Fruit fly (Drosophila melanogaster) whole organism, embryonic: ENCODE data around the gene CG7556.

Experiments used
- Bdp1 ChIP-seq: fragments of 200-800 bp; sonication (Bioruptor generic); optimal IDR thresholded peaks from 3 replicates; lab custom pipeline; 2016; ENCODE audit warnings: missing biosample characterization, missing genetic modification characterization
- CG1024 ChIP-seq: fragments of 200-800 bp; sonication (Bioruptor generic); IDR thresholded peaks from 2 replicates; pipeline ENCODE4 v1.3.6; 2022; ENCODE audit warnings: missing biosample characterization, missing genetic modification characterization
- CG10959 ChIP-seq: fragments of 200-800 bp; sonication (Bioruptor generic); IDR thresholded peaks from 2 replicates; pipeline ENCODE4 v1.3.6; 2022; ENCODE audit warnings: missing biosample characterization, missing genetic modification characterization
- CG11085 ChIP-seq: fragments of 200-800 bp; sonication (Bioruptor generic); IDR thresholded peaks from 2 replicates; pipeline ENCODE4 v1.3.6; 2022; ENCODE audit warnings: missing biosample characterization, missing genetic modification characterization
- CG14050 ChIP-seq: fragments of 200-800 bp; sonication (Bioruptor generic); IDR thresholded peaks from 3 replicates; pipeline ENCODE4 v1.3.6; 2022; ENCODE audit warnings: missing biosample characterization, missing genetic modification characterization
- CG15011 ChIP-seq: fragments of 200-800 bp; sonication (Bioruptor generic); optimal IDR thresholded peaks from 3 replicates; lab custom pipeline; 2018; ENCODE audit warnings: missing biosample characterization, mild to moderate bottlenecking, missing genetic modification characterization
- CG15479 ChIP-seq: fragments of 200-800 bp; sonication (Bioruptor generic); optimal IDR thresholded peaks from 3 replicates; lab custom pipeline; 2019; ENCODE audit warnings: missing biosample characterization, mild to moderate bottlenecking, missing genetic modification characterization, moderate library complexity
- CG17186 ChIP-seq: fragments of 200-800 bp; sonication (Bioruptor generic); optimal IDR thresholded peaks from 3 replicates; lab custom pipeline; 2017; ENCODE audit warnings: missing biosample characterization, missing genetic modification reagents, missing genetic modification characterization
- CG17361 ChIP-seq: fragments of 200-800 bp; sonication (Bioruptor generic); IDR thresholded peaks from 3 replicates; pipeline ENCODE4 v1.3.6; 2022; ENCODE audit warnings: missing biosample characterization, missing genetic modification characterization
- CG17385 ChIP-seq: fragments of 200-800 bp; sonication (Bioruptor generic); optimal IDR thresholded peaks from 3 replicates; lab custom pipeline; 2018; ENCODE audit warnings: missing biosample characterization, mild to moderate bottlenecking, missing genetic modification characterization
- CG2678 ChIP-seq: fragments of 200-800 bp; sonication (Bioruptor generic); optimal IDR thresholded peaks from 3 replicates; lab custom pipeline; 2019; ENCODE audit warnings: missing biosample characterization, mild to moderate bottlenecking, missing genetic modification characterization, moderate library complexity
- CG30020 ChIP-seq: fragments of 200-800 bp; optimal IDR thresholded peaks from 2 replicates; lab custom pipeline; 2019; ENCODE audit warnings: missing biosample characterization, mild to moderate bottlenecking, missing genetic modification characterization, moderate library complexity
- CG31224 ChIP-seq: fragments of 200-800 bp; sonication (Bioruptor generic); IDR thresholded peaks from 2 replicates; pipeline ENCODE4 v1.3.6; 2022; ENCODE audit warnings: missing biosample characterization, missing genetic modification characterization
- CG4617 ChIP-seq: fragments of 200-800 bp; sonication (Bioruptor generic); optimal IDR thresholded peaks from 3 replicates; lab custom pipeline; 2016; ENCODE audit warnings: missing biosample characterization, missing genetic modification characterization, borderline replicate concordance
- CG6175 ChIP-seq: fragments of 200-800 bp; sonication (Bioruptor generic); IDR thresholded peaks from 3 replicates; pipeline ENCODE4 v1.3.6; 2022; ENCODE audit warnings: missing biosample characterization, missing genetic modification characterization
- CG6254 ChIP-seq: fragments of 200-800 bp; sonication (Bioruptor generic); optimal IDR thresholded peaks from 3 replicates; lab custom pipeline; 2017; ENCODE audit warnings: mild to moderate bottlenecking, missing biosample characterization, missing genetic modification reagents, missing genetic modification characterization
- CG8290 ChIP-seq, 3 experiments: fragments of 200-800 bp; sonication (Bioruptor generic); optimal IDR thresholded peaks; 2 replicates each; lab custom pipeline; 2016 to 2019; ENCODE audit warnings: missing biosample characterization in 3 of 3, missing genetic modification characterization in 3 of 3, mild to moderate bottlenecking in 2 of 3, moderate library complexity in 1 of 3
- Deaf1 ChIP-seq: fragments of 200-800 bp; optimal IDR thresholded peaks from 3 replicates; lab custom pipeline; 2019; ENCODE audit warnings: missing biosample characterization, mild to moderate bottlenecking, missing genetic modification characterization, moderate library complexity
- Dek ChIP-seq: fragments of 200-800 bp; sonication (Bioruptor generic); optimal IDR thresholded peaks from 3 replicates; lab custom pipeline; 2019; ENCODE audit warnings: missing biosample characterization, mild to moderate bottlenecking, missing genetic modification characterization, moderate library complexity
- Dfd ChIP-seq, 2 experiments: fragments of >200 bp; optimal IDR thresholded peaks; 2 replicates each; lab custom pipeline; 2017; ENCODE audit warnings: missing biosample characterization in 2 of 2, missing genetic modification characterization in 2 of 2
- Eip74EF ChIP-seq, 2 experiments: fragments of 200-800 bp in 1 of 2; fragments of >200 bp in 1 of 2; sonication (Bioruptor generic) in 1 of 2; optimal IDR thresholded peaks; 2 replicates each; lab custom pipeline; 2017 to 2019; ENCODE audit warnings: missing biosample characterization in 2 of 2, missing genetic modification characterization in 2 of 2, mild to moderate bottlenecking in 1 of 2, moderate library complexity in 1 of 2
- Ets65A ChIP-seq: fragments of 200-800 bp; sonication (Bioruptor generic); peaks from one replicate; lab custom pipeline; 2016; ENCODE audit warnings: missing biosample characterization, missing genetic modification characterization
- Fer1 ChIP-seq: fragments of 200-800 bp; sonication (Bioruptor generic); optimal IDR thresholded peaks from 2 replicates; lab custom pipeline; 2017; ENCODE audit warnings: missing biosample characterization, mild to moderate bottlenecking, missing genetic modification characterization
- Fer2 ChIP-seq: fragments of 200-800 bp; sonication (Bioruptor generic); optimal IDR thresholded peaks from 2 replicates; lab custom pipeline; 2018; ENCODE audit warnings: missing biosample characterization, mild to moderate bottlenecking, missing genetic modification characterization, moderate library complexity
- Gsc ChIP-seq: fragments of 200-800 bp; sonication (Bioruptor generic); IDR thresholded peaks from 2 replicates; pipeline ENCODE4 v1.3.6; 2022; ENCODE audit warnings: missing biosample characterization, missing genetic modification characterization
- Meics ChIP-seq: fragments of 200-800 bp; sonication (Bioruptor generic); optimal IDR thresholded peaks from 2 replicates; lab custom pipeline; 2017; ENCODE audit warnings: missing biosample characterization, mild to moderate bottlenecking, missing genetic modification characterization
- NfI ChIP-seq: fragments of 200-800 bp; sonication (Bioruptor generic); optimal IDR thresholded peaks from 3 replicates; lab custom pipeline; 2018; ENCODE audit warnings: missing biosample characterization, mild to moderate bottlenecking, missing genetic modification characterization, moderate library complexity
- Ptx1 ChIP-seq: fragments of 200-800 bp; sonication (Bioruptor generic); IDR thresholded peaks from 2 replicates; pipeline ENCODE4 v1.3.6; 2022; ENCODE audit warnings: missing biosample characterization, missing genetic modification characterization
- Scr ChIP-seq: fragments of 200-800 bp; sonication (Bioruptor generic); IDR thresholded peaks from 2 replicates; pipeline ENCODE4 v1.3.6; 2022; ENCODE audit warnings: missing biosample characterization, missing genetic modification characterization; ENCODE audit not compliant: partially characterized antibody
- Ssrp ChIP-seq: fragments of 200-800 bp; sonication (Bioruptor generic); optimal IDR thresholded peaks from 2 replicates; lab custom pipeline; 2018; ENCODE audit warnings: missing biosample characterization, mild to moderate bottlenecking, missing genetic modification characterization, moderate library complexity
- Stat92E ChIP-seq, 3 experiments: fragments of >200 bp in 2 of 3; fragments of 200-800 bp in 1 of 3; sonication (Bioruptor generic) in 1 of 3; optimal IDR thresholded peaks; 2 replicates each; lab custom pipeline; 2017 to 2019; ENCODE audit warnings: missing biosample characterization in 3 of 3, missing genetic modification characterization in 3 of 3, mild to moderate bottlenecking in 1 of 3, moderate library complexity in 1 of 3
- Vsx1 ChIP-seq: fragments of 200-800 bp; sonication (Bioruptor generic); optimal IDR thresholded peaks from 2 replicates; lab custom pipeline; 2017; ENCODE audit warnings: missing biosample characterization, mild to moderate bottlenecking, missing genetic modification characterization, missing genetic modification reagents
- Xbp1 ChIP-seq: fragments of 200-800 bp; sonication (Bioruptor generic); optimal IDR thresholded peaks from 3 replicates; lab custom pipeline; 2016; ENCODE audit warnings: missing biosample characterization, mild to moderate bottlenecking, missing genetic modification characterization
- br ChIP-seq: fragments of >200 bp; optimal IDR thresholded peaks from 2 replicates; lab custom pipeline; 2017
- bsh ChIP-seq, 2 experiments: fragments of 200-800 bp; sonication (Bioruptor generic); optimal IDR thresholded peaks; 2 replicates each; lab custom pipeline; 2017 to 2018; ENCODE audit warnings: mild to moderate bottlenecking in 2 of 2, missing biosample characterization in 2 of 2, missing genetic modification characterization in 2 of 2, moderate library complexity in 1 of 2
- ci ChIP-seq: fragments of 200-800 bp; sonication (Bioruptor generic); IDR thresholded peaks from 3 replicates; pipeline ENCODE4 v1.3.6; 2022; ENCODE audit warnings: missing biosample characterization, missing genetic modification characterization
- croc ChIP-seq: fragments of 200-800 bp; sonication (Bioruptor generic); conservative IDR thresholded peaks from 3 replicates; pipeline ENCODE4 v1.3.6; 2022; ENCODE audit warnings: missing biosample characterization, missing genetic modification characterization
- ems ChIP-seq: fragments of 200-800 bp; sonication (Bioruptor generic); optimal IDR thresholded peaks from 3 replicates; lab custom pipeline; 2016; ENCODE audit warnings: missing biosample characterization, missing genetic modification characterization
- fu2 ChIP-seq: fragments of 200-800 bp; sonication (Bioruptor generic); optimal IDR thresholded peaks from 2 replicates; lab custom pipeline; 2016; ENCODE audit warnings: missing biosample characterization, missing genetic modification characterization
- grau ChIP-seq: fragments of 200-800 bp; optimal IDR thresholded peaks from 3 replicates; lab custom pipeline; 2019; ENCODE audit warnings: missing biosample characterization, mild to moderate bottlenecking, missing genetic modification characterization, moderate library complexity
- insv ChIP-seq, 2 experiments: fragments of 200-800 bp; sonication (Bioruptor generic); optimal IDR thresholded peaks; 3 replicates each; lab custom pipeline; 2016 to 2018; ENCODE audit warnings: missing biosample characterization in 2 of 2, missing genetic modification characterization in 2 of 2
- mam ChIP-seq: fragments of 200-800 bp; sonication (Bioruptor generic); optimal IDR thresholded peaks from 3 replicates; lab custom pipeline; 2016; ENCODE audit warnings: missing biosample characterization, missing genetic modification characterization
- nom ChIP-seq: fragments of 200-800 bp; sonication (Bioruptor generic); optimal IDR thresholded peaks from 2 replicates; lab custom pipeline; 2017; ENCODE audit warnings: missing biosample characterization, missing genetic modification characterization, mild to moderate bottlenecking, moderate library complexity, missing genetic modification reagents
- peb ChIP-seq: fragments of 200-800 bp; sonication (Bioruptor generic); IDR thresholded peaks from 2 replicates; pipeline ENCODE4 v1.3.6; 2022; ENCODE audit warnings: missing biosample characterization, missing genetic modification characterization
- pfk ChIP-seq: fragments of 200-800 bp; sonication (Bioruptor generic); optimal IDR thresholded peaks from 2 replicates; lab custom pipeline; 2018; ENCODE audit warnings: missing biosample characterization, mild to moderate bottlenecking, missing genetic modification characterization, moderate library complexity
- repo ChIP-seq: fragments of 200-800 bp; sonication (Bioruptor generic); optimal IDR thresholded peaks from 2 replicates; lab custom pipeline; 2016; ENCODE audit warnings: missing biosample characterization, missing genetic modification characterization
- sob ChIP-seq: fragments of 200-800 bp; sonication (Bioruptor generic); IDR thresholded peaks from 2 replicates; pipeline ENCODE4 v1.3.6; 2022; ENCODE audit warnings: missing biosample characterization, missing genetic modification characterization
- ttk ChIP-seq: fragments of 200-800 bp; sonication (Bioruptor generic); IDR thresholded peaks from 2 replicates; pipeline ENCODE4 v2.1.2; 2022; ENCODE audit warnings: missing biosample characterization, missing genetic modification characterization
- yki ChIP-seq: fragments of >200 bp; optimal IDR thresholded peaks from 3 replicates; lab custom pipeline; 2018
- zen ChIP-seq: fragments of 200-800 bp; sonication (Bioruptor generic); optimal IDR thresholded peaks from 3 replicates; lab custom pipeline; 2018; ENCODE audit warnings: missing biosample characterization, mild to moderate bottlenecking, missing genetic modification characterization, moderate library complexity

CG7556 gene

dm6 chrX:19154998-19155397 lies 24.6 kb downstream of the CG7556 start (continued):
- TF ChIP-seq Vsx1 (GFP tag; lab: Kevin White, UChicago) (peak; percentile 45), Xbp1 (GFP tag; lab: Kevin White, UChicago) (peak; percentile 83), ttk (GFP tag; lab: Robert Waterston, UW) (peak; percentile 84), NfI (GFP tag; lab: Kevin White, UChicago) (peak; percentile 71), CG17385 (GFP tag; lab: Kevin White, UChicago) (peak; percentile 75), Ets65A (peak; percentile 98), mam (peak; percentile 66), CG17186 (GFP tag; lab: Kevin White, UChicago) (peak; percentile 67), grau (tag; lab: Kevin White, UChicago) (peak; percentile 83), sob (GFP tag; lab: Robert Waterston, UW) (peak; percentile 73), repo (GFP tag; lab: Kevin White, UChicago) (peak; percentile 79), CG6175 (no peak), fu2 (peak; percentile 47), yki (lab: Kevin White, UChicago) (no peak), peb (GFP tag; lab: Robert Waterston, UW) (peak; percentile 84), br (lab: Kevin White, UChicago) (no peak), Eip74EF (GFP tag; optimal IDR thresholded peaks at IDR 0.05; lab: Kevin White, UChicago) (peak in 1 of 2 experiments; percentile 87), CG15479 (GFP tag; lab: Kevin White, UChicago) (peak; percentile 16), CG8290 (GFP tag; optimal IDR thresholded peaks at IDR 0.05; lab: Kevin White, UChicago) (peak; percentile 81), CG8290 (tag; optimal IDR thresholded peaks at IDR 0.05; lab: Kevin White, UChicago) (peak; percentile 47 to 71), Ssrp (peak; percentile 89), CG11085 (GFP tag; lab: Robert Waterston, UW) (no peak), Bdp1 (peak; percentile 56), bsh (GFP tag; optimal IDR thresholded peaks at IDR 0.05; lab: Kevin White, UChicago) (peak; percentile 85 to 96), Stat92E (GFP tag; optimal IDR thresholded peaks at IDR 0.05; lab: Kevin White, UChicago) (peak in 1 of 3 experiments; percentile 91), Dek (tag; lab: Kevin White, UChicago) (peak; percentile 31), Fer2 (no peak), croc (GFP tag; lab: Robert Waterston, UW) (peak; percentile 88), CG31224 (GFP tag; lab: Robert Waterston, UW) (peak; percentile 34; the same call in 1 of the 2 replicates), CG6254 (GFP tag; lab: Kevin White, UChicago) (peak; percentile 91), CG10959 (GFP tag; lab: Robert Waterston, UW) (peak; percentile 96), insv (GFP tag; optimal IDR thresholded peaks at IDR 0.05; lab: Kevin White, UChicago) (no peak), Fer1 (GFP tag; lab: Kevin White, UChicago) (peak; percentile 25), CG2678 (tag; lab: Kevin White, UChicago) (peak; percentile 85), Ptx1 (GFP tag; lab: Robert Waterston, UW) (peak; percentile 71), Scr (no peak), Deaf1 (tag; lab: Kevin White, UChicago) (peak; percentile 44), Dfd (GFP tag; optimal IDR thresholded peaks at IDR 0.05; lab: Kevin White, UChicago) (no peak), CG30020 (peak; percentile 60), Meics (peak; percentile 48), CG15011 (GFP tag; lab: Kevin White, UChicago) (no peak), CG1024 (GFP tag; lab: Robert Waterston, UW) (peak; percentile 87), pfk (GFP tag; lab: Kevin White, UChicago) (no peak), Gsc (GFP tag; lab: Robert Waterston, UW) (peak; percentile 54; the same call in 1 of the 2 replicates), zen (tag; lab: Kevin White, UChicago) (peak; percentile 91), ems (GFP tag; lab: Kevin White, UChicago) (peak; percentile 85), CG17361 (GFP tag; lab: Robert Waterston, UW) (peak; percentile 91), CG4617 (GFP tag; lab: Kevin White, UChicago) (peak; percentile 41), ci (peak; percentile 96), nom (GFP tag; lab: Kevin White, UChicago) (peak; percentile 77), CG14050 (GFP tag; lab: Robert Waterston, UW) (peak; percentile 55; the same call in 1 of the 3 replicates)
